Worm (Caenorhabditis elegans): ENCODE measurements around the gene asp-17.

- TF ChIP-seq lin-15B (tag; optimal IDR thresholded peaks at IDR 0.05) (no peak), nhr-237 (tag; optimal IDR thresholded peaks at IDR 0.05) (no peak), ceh-8 (GFP tag; optimal IDR thresholded peaks at IDR 0.05) (no peak)
Measured at ce11 chrV:18993535-18993990, 43.6 kb downstream of the asp-17 start, which contains the start of gene gtf-2F2.

Data from whole organism, L1 larva.